Worm (Caenorhabditis elegans): ENCODE results near the gene srp-1.

ce11 chrV:708808-709207 lies 44.3 kb upstream of the srp-1 start, which contains the start of gene srbc-39:
- TF ChIP-seq ama-1 (optimal IDR thresholded peaks at IDR 0.05), result no peak
- TF ChIP-seq flt-1 (GFP tag; IDR thresholded peaks at IDR 0.05), result no peak
- no peak for TF ChIP-seq B0310.2 (tag; optimal IDR thresholded peaks at IDR 0.05)
- no peak for TF ChIP-seq scrt-1 (GFP tag; IDR thresholded peaks at IDR 0.05)
- TF ChIP-seq hnd-1 (tag; optimal IDR thresholded peaks at IDR 0.05), result no peak
- TF ChIP-seq hmbx-1 (tag; optimal IDR thresholded peaks at IDR 0.05), result no peak
- no peak for TF ChIP-seq ceh-36 (tag; optimal IDR thresholded peaks at IDR 0.05)
